Worm (Caenorhabditis elegans) whole organism, L3 larva: ENCODE results near the gene F45D11.14.

Experiments
- ceh-82 ChIP-seq: fragments of 150-350 bp; optimal IDR thresholded peaks from 2 replicates; lab custom pipeline; 2014; ENCODE audit warnings: missing biosample characterization, missing genetic modification characterization
- ceh-9 ChIP-seq: sonication (generic microtip); optimal IDR thresholded peaks from 2 replicates; lab custom pipeline; 2018; ENCODE audit warnings: missing biosample characterization, missing genetic modification characterization
- elt-1 ChIP-seq: fragments of 150-350 bp; optimal IDR thresholded peaks from 2 replicates; lab custom pipeline; 2014; ENCODE audit warnings: missing biosample characterization, missing genetic modification characterization
- lin-39 ChIP-seq: fragments of 150-350 bp; optimal IDR thresholded peaks from 2 replicates; lab custom pipeline; 2018; ENCODE audit warnings: missing biosample characterization, missing genetic modification reagents, missing genetic modification characterization
- mdl-1 ChIP-seq: fragments of 150-350 bp; optimal IDR thresholded peaks from 2 replicates; lab custom pipeline; 2014; ENCODE audit warnings: missing biosample characterization, missing genetic modification characterization
- nhr-28 ChIP-seq: fragments of 150-350 bp; optimal IDR thresholded peaks from 2 replicates; lab custom pipeline; 2014; ENCODE audit warnings: missing biosample characterization, missing genetic modification characterization

ce11 chrII:1028602-1029001 lies 22.3 kb upstream of the F45D11.14 start, which contains the start of gene math-34:
- TF ChIP-seq ceh-82: no peak
- no peak for TF ChIP-seq lin-39 (tag; lab: Kevin White, UChicago)
- no peak for TF ChIP-seq elt-1
- TF ChIP-seq nhr-28: no peak
- no peak for TF ChIP-seq ceh-9
- no peak for TF ChIP-seq mdl-1
